Worm (Caenorhabditis elegans): ENCODE results near the gene sam-4.

DNA sequence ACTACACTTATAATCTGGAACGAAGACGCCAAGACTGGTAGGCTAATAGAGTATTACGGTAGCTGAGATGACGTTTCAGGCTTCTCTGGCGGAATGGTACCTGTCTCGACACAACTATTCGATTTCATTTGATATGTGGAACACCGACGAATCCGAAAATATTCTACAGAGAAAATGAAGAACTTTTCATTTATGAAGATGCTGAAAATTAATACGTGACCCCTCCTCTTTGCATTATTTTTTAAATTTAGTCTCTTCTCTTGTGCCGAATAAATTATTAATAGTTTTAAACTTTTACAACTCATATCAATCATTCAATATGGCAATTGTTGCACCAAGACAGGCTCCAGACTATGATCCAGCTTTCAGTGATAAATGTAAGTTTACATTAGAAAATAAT lies 16.9 kb upstream of the sam-4 start, which contains the start of gene C25H3.16:
- TF ChIP-seq snpc-4 (tag; optimal IDR thresholded peaks at IDR 0.05) (no peak), egl-27 (tag; optimal IDR thresholded peaks at IDR 0.05) (no peak), aly-2 (tag; optimal IDR thresholded peaks at IDR 0.05) (no peak), lin-39 (tag; optimal IDR thresholded peaks at IDR 0.05) (no peak), nhr-12 (tag; optimal IDR thresholded peaks at IDR 0.05) (no peak), ama-1 (optimal IDR thresholded peaks at IDR 0.05) (no peak), unc-62 (GFP tag; optimal IDR thresholded peaks at IDR 0.05) (no peak)
